Fruit fly (Drosophila melanogaster): ENCODE measurements around the gene Rh7.

Rh7 gene

DNA sequence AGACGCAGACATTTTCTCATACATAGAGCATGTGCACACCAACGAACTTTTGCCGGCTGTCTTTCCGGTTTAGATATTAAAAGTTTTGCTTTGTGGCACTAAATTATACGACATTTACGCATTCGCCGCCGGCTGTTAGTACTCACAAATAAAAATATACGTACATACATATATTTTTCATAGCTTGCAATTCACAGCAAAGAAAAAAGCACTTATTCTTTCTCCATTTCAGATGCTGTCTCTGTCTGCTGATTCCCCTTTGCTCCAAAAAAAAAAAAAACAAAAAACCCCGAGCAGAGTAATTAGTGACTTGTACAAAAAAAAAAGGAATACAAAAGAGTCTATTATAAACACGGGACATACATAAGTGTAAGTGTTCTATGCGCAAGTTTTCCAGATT, 2.0 kb upstream of the Rh7 start, which contains the start of gene CAH2:
TSS of gene CAH2 (plus strand) at position 301 of the 400 bp plus-strand sequence.
- TF ChIP-seq svp (GFP tag) (no peak), CG8319 (GFP tag; optimal IDR thresholded peaks at IDR 0.05) (no peak), eg (GFP tag; IDR thresholded peaks at IDR 0.05) (no peak), lz (GFP tag; optimal IDR thresholded peaks at IDR 0.05) (no peak), CG15336 (GFP tag; IDR thresholded peaks at IDR 0.05) (no peak), Ets96B (tag; optimal IDR thresholded peaks at IDR 0.05) (no peak), CG6276 (GFP tag; optimal IDR thresholded peaks at IDR 0.05) (no peak), Hr38 (GFP tag; optimal IDR thresholded peaks at IDR 0.05) (no peak), fd59A (GFP tag; optimal IDR thresholded peaks at IDR 0.05) (no peak), ss (GFP tag; optimal IDR thresholded peaks at IDR 0.05) (no peak), Eip78C (GFP tag) (no peak), CG31627 (GFP tag; optimal IDR thresholded peaks at IDR 0.05) (no peak), Blimp-1 (GFP tag; optimal IDR thresholded peaks at IDR 0.05) (no peak)

DNA sequence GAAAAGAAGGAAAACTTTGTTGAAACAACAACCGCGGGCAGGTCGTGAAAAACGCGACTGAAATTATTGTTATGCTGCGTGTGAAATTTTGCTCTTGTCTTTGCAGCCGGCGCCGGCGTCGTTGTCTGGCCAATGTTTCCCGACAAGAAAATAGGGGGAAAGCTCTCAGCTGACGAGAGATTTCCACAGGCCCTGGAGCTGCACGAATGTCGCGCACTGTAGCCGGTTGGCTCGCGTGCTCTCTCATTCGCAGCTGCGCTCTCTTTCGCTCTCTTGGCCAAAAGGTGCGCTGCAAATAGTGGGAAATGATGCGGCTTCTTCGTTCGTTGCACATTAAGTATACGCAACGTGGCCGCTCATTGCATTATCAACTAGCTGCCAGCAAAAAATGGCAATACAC, 11.6 kb downstream of the Rh7 start, which contains the start of gene CG9760:
TSS of gene CG9760 (minus strand) at position 43 of the 400 bp plus-strand sequence.
- TF ChIP-seq Hr38 (GFP tag; optimal IDR thresholded peaks at IDR 0.05) = no peak
- no peak for TF ChIP-seq Hr39 (GFP tag; optimal IDR thresholded peaks at IDR 0.05)
- no peak for TF ChIP-seq Sox102F (GFP tag; optimal IDR thresholded peaks at IDR 0.05)
- TF ChIP-seq Lpt (GFP tag; optimal IDR thresholded peaks at IDR 0.05) = no peak
- TF ChIP-seq CG8319 (GFP tag; optimal IDR thresholded peaks at IDR 0.05) = no peak
- peak; percentile 14 for TF ChIP-seq CG32006 (GFP tag; optimal IDR thresholded peaks at IDR 0.05)
- TF ChIP-seq CG10631 (GFP tag; optimal IDR thresholded peaks at IDR 0.05) = no peak
- no peak for TF ChIP-seq acj6 (GFP tag; optimal IDR thresholded peaks at IDR 0.05)
- TF ChIP-seq spab (GFP tag; optimal IDR thresholded peaks at IDR 0.05) = no peak
- TF ChIP-seq CG4318 (GFP tag; optimal IDR thresholded peaks at IDR 0.05) = no peak
- TF ChIP-seq svp (GFP tag) = peak; percentile 6
- TF ChIP-seq CG31627 (GFP tag; optimal IDR thresholded peaks at IDR 0.05) = no peak
- no peak for TF ChIP-seq CG3919 (GFP tag; optimal IDR thresholded peaks at IDR 0.05)
- no peak for TF ChIP-seq Eip78C (GFP tag)
- peak; percentile 28 for TF ChIP-seq net (GFP tag; optimal IDR thresholded peaks at IDR 0.05)
- peak; percentile 49; the same call in 1 of the 3 replicates for TF ChIP-seq CG6163 (GFP tag; IDR thresholded peaks at IDR 0.05)
- no peak for TF ChIP-seq CG10669 (GFP tag; optimal IDR thresholded peaks at IDR 0.05)
- no peak for TF ChIP-seq CG16779 (tag; optimal IDR thresholded peaks at IDR 0.05)
- TF ChIP-seq OdsH (GFP tag; optimal IDR thresholded peaks at IDR 0.05) = peak; percentile 7
- no peak for TF ChIP-seq Gug (GFP tag; IDR thresholded peaks at IDR 0.05)
- no peak for TF ChIP-seq CG6854 (GFP tag; optimal IDR thresholded peaks at IDR 0.05)
- no peak for TF ChIP-seq achi (GFP tag; optimal IDR thresholded peaks at IDR 0.05)
- no peak for TF ChIP-seq Hr4 (GFP tag; optimal IDR thresholded peaks at IDR 0.05)
- 0 out of 2 replicates have a peak, but pooled peaks have one; percentile 13 for TF ChIP-seq CG11294 (GFP tag; IDR thresholded peaks at IDR 0.05)
- no peak for TF ChIP-seq Sox14 (GFP tag; optimal IDR thresholded peaks at IDR 0.05)
- TF ChIP-seq Eip75B (GFP tag; optimal IDR thresholded peaks at IDR 0.05) = no peak
- no peak for TF ChIP-seq ss (GFP tag; optimal IDR thresholded peaks at IDR 0.05)
- no peak for TF ChIP-seq CG8119 (GFP tag; IDR thresholded peaks at IDR 0.05)
- TF ChIP-seq esn (GFP tag; optimal IDR thresholded peaks at IDR 0.05) = no peak
- no peak for TF ChIP-seq fd85E (GFP tag; optimal IDR thresholded peaks at IDR 0.05)
- TF ChIP-seq Met (GFP tag; optimal IDR thresholded peaks at IDR 0.05) = no peak
- TF ChIP-seq CG6276 (GFP tag; optimal IDR thresholded peaks at IDR 0.05) = peak; percentile 12
- TF ChIP-seq eg (GFP tag; IDR thresholded peaks at IDR 0.05) = peak; percentile 74

DNA sequence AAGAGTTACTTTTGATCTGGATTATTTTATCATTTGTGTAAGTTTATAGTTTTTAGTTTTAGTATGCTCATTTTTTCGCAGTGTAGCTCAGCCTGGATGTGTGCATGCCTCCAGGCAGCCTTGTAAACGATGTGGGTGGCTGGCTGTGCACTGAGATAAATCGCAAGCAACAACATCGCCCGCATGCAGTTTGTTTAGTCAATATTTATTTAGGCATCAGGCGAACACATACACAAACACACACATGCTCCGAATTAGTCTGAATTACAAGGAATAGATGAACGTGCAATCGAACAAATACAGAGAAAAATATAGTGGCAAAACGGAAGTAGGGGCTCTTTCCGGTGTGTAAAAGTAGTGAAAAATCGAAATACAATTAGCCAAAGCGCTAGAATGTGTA, 12.2 kb downstream of the Rh7 start:
- TF ChIP-seq esn (GFP tag; optimal IDR thresholded peaks at IDR 0.05) = no peak
- TF ChIP-seq CG1621 (tag; optimal IDR thresholded peaks at IDR 0.05) = no peak
- no peak for TF ChIP-seq CG6808 (GFP tag; optimal IDR thresholded peaks at IDR 0.05)
- TF ChIP-seq Smox (GFP tag; optimal IDR thresholded peaks at IDR 0.05) = no peak
- no peak for TF ChIP-seq Sox15 (GFP tag; optimal IDR thresholded peaks at IDR 0.05)
- TF ChIP-seq CG3919 (GFP tag; optimal IDR thresholded peaks at IDR 0.05) = no peak
- no peak for TF ChIP-seq Eip78C (GFP tag)
- TF ChIP-seq CG4318 (GFP tag; optimal IDR thresholded peaks at IDR 0.05) = no peak
- no peak for TF ChIP-seq Ets96B (tag; optimal IDR thresholded peaks at IDR 0.05)
- TF ChIP-seq topi (GFP tag; optimal IDR thresholded peaks at IDR 0.05) = no peak
- no peak for TF ChIP-seq CG10669 (GFP tag; optimal IDR thresholded peaks at IDR 0.05)
- no peak for TF ChIP-seq Gug (GFP tag; IDR thresholded peaks at IDR 0.05)
